Worm (Caenorhabditis elegans): ENCODE measurements around the gene fbxb-17.

Gene fbxb-17

ce11 chrII:1648768-1649167 is 27.4 kb upstream of the fbxb-17 start, which contains the start of gene fbxb-21:
Gene fbxb-21 (minus strand): TSS chrII:1648868.
- TF ChIP-seq rnt-1 (tag; optimal IDR thresholded peaks at IDR 0.05) (no peak), fkh-10 (GFP tag; optimal IDR thresholded peaks at IDR 0.05) (no peak), nfya-1 (tag; optimal IDR thresholded peaks at IDR 0.05) (no peak), unc-86 (tag; optimal IDR thresholded peaks at IDR 0.05) (no peak), hlh-15 (tag; optimal IDR thresholded peaks at IDR 0.05) (no peak), gmeb-2 (tag; optimal IDR thresholded peaks at IDR 0.05) (no peak), C38D4.7 (GFP tag; optimal IDR thresholded peaks at IDR 0.05) (no peak), ztf-16 (tag; optimal IDR thresholded peaks at IDR 0.05) (no peak), zip-5 (tag; optimal IDR thresholded peaks at IDR 0.05) (no peak), ceh-45 (GFP tag; IDR thresholded peaks at IDR 0.05) (no peak), ceh-22 (tag; optimal IDR thresholded peaks at IDR 0.05) (no peak), syd-9 (tag; optimal IDR thresholded peaks at IDR 0.05) (no peak), ceh-30 (tag; optimal IDR thresholded peaks at IDR 0.05) (no peak), lim-6 (tag; optimal IDR thresholded peaks at IDR 0.05) (no peak), ceh-19 (GFP tag; optimal IDR thresholded peaks at IDR 0.05) (no peak), pha-2 (tag; optimal IDR thresholded peaks at IDR 0.05) (no peak)

ce11 chrII:1650502-1650901 is 25.7 kb upstream of the fbxb-17 start, which contains the start of gene fbxb-20:
Gene fbxb-20 (minus strand): TSS chrII:1650602.
- TF ChIP-seq ceh-14 (tag; optimal IDR thresholded peaks at IDR 0.05) (no peak), unc-86 (tag; optimal IDR thresholded peaks at IDR 0.05) (no peak), ttx-3 (tag; optimal IDR thresholded peaks at IDR 0.05) (no peak), nfya-1 (tag; optimal IDR thresholded peaks at IDR 0.05) (no peak), mec-3 (tag; optimal IDR thresholded peaks at IDR 0.05; ENCODE audit: borderline replicate concordance) (no peak), ceh-2 (tag; optimal IDR thresholded peaks at IDR 0.05) (no peak), K02D7.2 (tag; optimal IDR thresholded peaks at IDR 0.05) (no peak), unc-55 (GFP tag; optimal IDR thresholded peaks at IDR 0.05) (no peak), ztf-16 (tag; optimal IDR thresholded peaks at IDR 0.05) (no peak), pax-1 (tag; optimal IDR thresholded peaks at IDR 0.05) (no peak), ceh-48 (tag; optimal IDR thresholded peaks at IDR 0.05) (no peak), hlh-8 (tag; optimal IDR thresholded peaks at IDR 0.05) (no peak), pha-2 (tag; optimal IDR thresholded peaks at IDR 0.05) (no peak), hlh-6 (tag; optimal IDR thresholded peaks at IDR 0.05) (no peak)

- TF ChIP-seq pqm-1 (tag; optimal IDR thresholded peaks at IDR 0.05) = no peak
- TF ChIP-seq tbx-7 (tag; optimal IDR thresholded peaks at IDR 0.05) = no peak
- TF ChIP-seq gmeb-2 (tag; optimal IDR thresholded peaks at IDR 0.05) = no peak
- no peak for TF ChIP-seq pros-1 (tag; optimal IDR thresholded peaks at IDR 0.05)
- no peak for TF ChIP-seq pha-2 (tag; optimal IDR thresholded peaks at IDR 0.05)
- no peak for TF ChIP-seq madf-2 (tag; optimal IDR thresholded peaks at IDR 0.05)
- TF ChIP-seq ceh-9 (tag; optimal IDR thresholded peaks at IDR 0.05) = no peak
These were observed 24.4 kb upstream of the fbxb-17 start, which contains the start of gene fbxb-16 for ce11 chrII:1651804-1652203. Gene fbxb-16 (minus strand): TSS chrII:1651904.

ce11 chrII:1653397-1653796 is 22.8 kb upstream of the fbxb-17 start, which contains the start of gene fbxb-15:
Gene fbxb-15 (minus strand): TSS chrII:1653497.
- TF ChIP-seq hlh-13 (GFP tag; optimal IDR thresholded peaks at IDR 0.05) = no peak
- TF ChIP-seq sox-2 (GFP tag; IDR thresholded peaks at IDR 0.05) = no peak
- TF ChIP-seq pqm-1 (tag; optimal IDR thresholded peaks at IDR 0.05) = no peak
- no peak for TF ChIP-seq ceh-18 (tag; optimal IDR thresholded peaks at IDR 0.05)
- TF ChIP-seq che-1 (tag; optimal IDR thresholded peaks at IDR 0.05) = no peak
- no peak for TF ChIP-seq unc-86 (tag; optimal IDR thresholded peaks at IDR 0.05)
- TF ChIP-seq lim-6 (tag; optimal IDR thresholded peaks at IDR 0.05) = no peak
- TF ChIP-seq ceh-6 (GFP tag; optimal IDR thresholded peaks at IDR 0.05) = no peak
- TF ChIP-seq K02D7.2 (tag; optimal IDR thresholded peaks at IDR 0.05) = no peak
- TF ChIP-seq hlh-6 (tag; optimal IDR thresholded peaks at IDR 0.05) = no peak
- no peak for TF ChIP-seq fkh-10 (GFP tag; optimal IDR thresholded peaks at IDR 0.05)
- TF ChIP-seq tbx-7 (tag; optimal IDR thresholded peaks at IDR 0.05) = no peak
- no peak for TF ChIP-seq ceh-48 (tag; optimal IDR thresholded peaks at IDR 0.05)

Data from whole organism, late embryonic.